Fruit fly (Drosophila melanogaster): ENCODE data around the gene Elal.

Elal gene

dm6 chr3R:24876843-24877457 lies 11.8 kb downstream of the Elal start, which contains the start of the genes CG11089 and CG31381:
CG11089 (plus strand) TSS chr3R:24877045.
CG31381 (plus strand) TSS chr3R:24877045.
- TF ChIP-seq Crg-1 (GFP tag; optimal IDR thresholded peaks at IDR 0.05) = no peak
- no peak for TF ChIP-seq CG12768 (GFP tag; optimal IDR thresholded peaks at IDR 0.05)
- TF ChIP-seq CG11617 (GFP tag; optimal IDR thresholded peaks at IDR 0.05) = no peak
- TF ChIP-seq CG1620 (GFP tag; optimal IDR thresholded peaks at IDR 0.05) = no peak
- TF ChIP-seq CG5204 (GFP tag; optimal IDR thresholded peaks at IDR 0.05) = no peak
- no peak for TF ChIP-seq CG33017 (tag; optimal IDR thresholded peaks at IDR 0.05)
- TF ChIP-seq CG7101 (tag; optimal IDR thresholded peaks at IDR 0.05) = no peak
- no peak for TF ChIP-seq Hr96 (GFP tag; optimal IDR thresholded peaks at IDR 0.05)
- TF ChIP-seq ovo (GFP tag; optimal IDR thresholded peaks at IDR 0.05) = no peak
- peak; percentile 80 for TF ChIP-seq Mnt (GFP tag; optimal IDR thresholded peaks at IDR 0.05)
- no peak for TF ChIP-seq toe (GFP tag; optimal IDR thresholded peaks at IDR 0.05)
- no peak for TF ChIP-seq CG14711 (tag; optimal IDR thresholded peaks at IDR 0.05)
- TF ChIP-seq cnc (optimal IDR thresholded peaks at IDR 0.05) = no peak
- TF ChIP-seq kay (GFP tag; ENCODE audit: borderline replicate concordance) = no peak
- TF ChIP-seq tj (GFP tag; optimal IDR thresholded peaks at IDR 0.05) = peak; percentile 46
- no peak for TF ChIP-seq cic (GFP tag; optimal IDR thresholded peaks at IDR 0.05)

dm6 chr3R:24878655-24879054 lies 13.5 kb downstream of the Elal start:
- no peak for TF ChIP-seq Mnt (GFP tag; optimal IDR thresholded peaks at IDR 0.05)
- TF ChIP-seq CG33017 (tag; optimal IDR thresholded peaks at IDR 0.05) = no peak
- TF ChIP-seq bab1 (GFP tag; optimal IDR thresholded peaks at IDR 0.05) = no peak
- no peak for TF ChIP-seq cic (GFP tag; optimal IDR thresholded peaks at IDR 0.05)
- TF ChIP-seq Crg-1 (GFP tag; optimal IDR thresholded peaks at IDR 0.05) = no peak
- TF ChIP-seq Clk (GFP tag; optimal IDR thresholded peaks at IDR 0.05) = no peak
- TF ChIP-seq tj (GFP tag; optimal IDR thresholded peaks at IDR 0.05) = peak; percentile 90
- no peak for TF ChIP-seq kay (GFP tag; ENCODE audit: borderline replicate concordance)

dm6 chr3R:24886470-24886869 lies 21.3 kb downstream of the Elal start:
- no peak for TF ChIP-seq cnc (optimal IDR thresholded peaks at IDR 0.05)
- TF ChIP-seq tj (GFP tag; optimal IDR thresholded peaks at IDR 0.05) = no peak
- TF ChIP-seq CG11617 (GFP tag; optimal IDR thresholded peaks at IDR 0.05) = no peak
- no peak for TF ChIP-seq kay (GFP tag; ENCODE audit: borderline replicate concordance)
- no peak for TF ChIP-seq cic (GFP tag; optimal IDR thresholded peaks at IDR 0.05)

dm6 chr3R:24888418-24888817 lies 23.3 kb downstream of the Elal start:
- TF ChIP-seq Mnt (GFP tag; optimal IDR thresholded peaks at IDR 0.05) (no peak), cic (GFP tag; optimal IDR thresholded peaks at IDR 0.05) (no peak), CG11617 (GFP tag; optimal IDR thresholded peaks at IDR 0.05) (no peak), CG14711 (tag; optimal IDR thresholded peaks at IDR 0.05) (no peak), cnc (optimal IDR thresholded peaks at IDR 0.05) (no peak), CG7045 (GFP tag; optimal IDR thresholded peaks at IDR 0.05) (no peak), ovo (GFP tag; optimal IDR thresholded peaks at IDR 0.05) (no peak), CG7101 (tag; optimal IDR thresholded peaks at IDR 0.05) (no peak)

- TF ChIP-seq Hr96 (GFP tag; optimal IDR thresholded peaks at IDR 0.05) (no peak), CG5204 (GFP tag; optimal IDR thresholded peaks at IDR 0.05) (no peak), cnc (optimal IDR thresholded peaks at IDR 0.05) (no peak), ovo (GFP tag; optimal IDR thresholded peaks at IDR 0.05) (no peak), CG33017 (tag; optimal IDR thresholded peaks at IDR 0.05) (no peak), CG11617 (GFP tag; optimal IDR thresholded peaks at IDR 0.05) (no peak), Mnt (GFP tag; optimal IDR thresholded peaks at IDR 0.05) (no peak), CG1620 (GFP tag; optimal IDR thresholded peaks at IDR 0.05) (no peak), CG7045 (GFP tag; optimal IDR thresholded peaks at IDR 0.05) (no peak), toe (GFP tag; optimal IDR thresholded peaks at IDR 0.05) (no peak), kay (GFP tag; ENCODE audit: borderline replicate concordance) (no peak)
Observed at dm6 chr3R:24889303-24889892, 24.2 kb downstream of the Elal start.

dm6 chr3R:24890217-24890616 lies 25.1 kb downstream of the Elal start:
- TF ChIP-seq Mnt (GFP tag; optimal IDR thresholded peaks at IDR 0.05) (no peak), tj (GFP tag; optimal IDR thresholded peaks at IDR 0.05) (peak; percentile 92), Hr96 (GFP tag; optimal IDR thresholded peaks at IDR 0.05) (no peak), Clk (GFP tag; optimal IDR thresholded peaks at IDR 0.05) (no peak), CG5204 (GFP tag; optimal IDR thresholded peaks at IDR 0.05) (no peak)

dm6 chr3R:24890919-24891318 lies 25.8 kb downstream of the Elal start:
- TF ChIP-seq CG7101 (tag; optimal IDR thresholded peaks at IDR 0.05) (no peak), cic (GFP tag; optimal IDR thresholded peaks at IDR 0.05) (no peak), CG1620 (GFP tag; optimal IDR thresholded peaks at IDR 0.05) (no peak), kay (GFP tag; ENCODE audit: borderline replicate concordance) (no peak), Clk (GFP tag; optimal IDR thresholded peaks at IDR 0.05) (no peak), ovo (GFP tag; optimal IDR thresholded peaks at IDR 0.05) (no peak), Mnt (GFP tag; optimal IDR thresholded peaks at IDR 0.05) (no peak), CG11617 (GFP tag; optimal IDR thresholded peaks at IDR 0.05) (no peak), CG14711 (tag; optimal IDR thresholded peaks at IDR 0.05) (no peak), Crg-1 (GFP tag; optimal IDR thresholded peaks at IDR 0.05) (no peak), CG7045 (GFP tag; optimal IDR thresholded peaks at IDR 0.05) (no peak), bab1 (GFP tag; optimal IDR thresholded peaks at IDR 0.05) (no peak), CG33017 (tag; optimal IDR thresholded peaks at IDR 0.05) (no peak), CG5204 (GFP tag; optimal IDR thresholded peaks at IDR 0.05) (no peak), toe (GFP tag; optimal IDR thresholded peaks at IDR 0.05) (no peak)

Data from whole organism, adult.